Worm (Caenorhabditis elegans) whole organism, L2 larva: ENCODE data around the gene srh-138.

ENCODE experiments used
- R02D3.7 ChIP-seq: fragments of 150-350 bp; optimal IDR thresholded peaks from 2 replicates; lab custom pipeline; 2014; ENCODE audit warnings: missing biosample characterization, missing genetic modification characterization
- aly-2 ChIP-seq: fragments of 150-350 bp; optimal IDR thresholded peaks from 2 replicates; lab custom pipeline; 2014; ENCODE audit warnings: missing biosample characterization, missing genetic modification characterization
- ama-1 ChIP-seq: fragments of 150-350 bp; optimal IDR thresholded peaks from 2 replicates; lab custom pipeline; 2018; ENCODE audit warnings: inconsistent platforms
- ceh-82 ChIP-seq: fragments of 150-350 bp; optimal IDR thresholded peaks from 2 replicates; lab custom pipeline; 2014; ENCODE audit warnings: missing biosample characterization, missing genetic modification characterization
- dmd-4 ChIP-seq: sonication (generic microtip); optimal IDR thresholded peaks from 2 replicates; lab custom pipeline; 2017; ENCODE audit warnings: missing biosample characterization, missing genetic modification characterization
- lin-11 ChIP-seq: fragments of 150-350 bp; sonication (generic microtip); optimal IDR thresholded peaks from 2 replicates; lab custom pipeline; 2014; ENCODE audit warnings: missing biosample characterization, missing genetic modification characterization, inconsistent platforms, mixed read lengths
- lsy-2 ChIP-seq, 2 experiments: fragments of 150-350 bp in 1 of 2; sonication (generic microtip) in 1 of 2; optimal IDR thresholded peaks; 2 replicates each; lab custom pipeline; 2014 to 2017; ENCODE audit warnings: missing biosample characterization in 2 of 2, missing genetic modification characterization in 2 of 2
- unc-62 ChIP-seq: fragments of 150-350 bp; optimal IDR thresholded peaks from 2 replicates; lab custom pipeline; 2014; ENCODE audit warnings: missing biosample characterization, missing genetic modification reagents, missing genetic modification characterization

DNA sequence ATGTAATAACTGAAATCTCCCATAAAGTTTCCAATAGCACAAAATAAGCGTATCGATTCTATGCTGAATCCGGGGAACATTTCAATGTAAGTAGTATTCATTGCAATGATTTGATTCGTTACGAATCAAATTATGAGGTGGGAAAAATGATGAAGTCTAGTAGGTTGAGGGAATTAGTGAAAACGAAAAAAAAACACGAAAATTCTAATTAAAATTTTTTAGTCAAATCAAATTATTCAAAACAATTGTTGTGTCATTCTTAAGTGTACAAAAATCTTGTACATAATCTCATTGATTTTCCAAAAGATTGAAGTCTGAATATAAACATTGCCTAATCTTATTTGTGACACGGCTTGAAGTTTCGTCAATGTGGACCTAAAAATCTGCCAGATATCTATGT lies 46.4 kb downstream of the srh-138 start, which contains the start of gene srw-29:
- TF ChIP-seq ama-1 (lab: Kevin White, UChicago): no peak
- no peak for TF ChIP-seq ceh-82 (tag; lab: Kevin White, UChicago)
- TF ChIP-seq lsy-2 (tag; optimal IDR thresholded peaks at IDR 0.05; lab: Kevin White, UChicago): no peak
- TF ChIP-seq unc-62 (GFP tag; lab: Kevin White, UChicago): no peak
- no peak for TF ChIP-seq lin-11
- TF ChIP-seq aly-2 (tag; lab: Kevin White, UChicago): no peak
- no peak for TF ChIP-seq dmd-4 (tag; lab: Kevin White, UChicago)
- no peak for TF ChIP-seq R02D3.7 (tag; lab: Kevin White, UChicago)
